Fruit fly (Drosophila melanogaster) whole organism, wandering third instar larva: ENCODE measurements around the gene CG18765.

Experiments
- Abd-B ChIP-seq: fragments of >200 bp; optimal IDR thresholded peaks from 2 replicates; lab custom pipeline; 2017; ENCODE audit warnings: missing biosample characterization, missing genetic modification characterization
- CG32264 ChIP-seq: fragments of 200-800 bp; sonication (Bioruptor generic); optimal IDR thresholded peaks from 2 replicates; lab custom pipeline; 2016; ENCODE audit warnings: missing biosample characterization, missing genetic modification characterization
- CG9705 ChIP-seq: fragments of 200-800 bp; sonication (Bioruptor generic); optimal IDR thresholded peaks from 2 replicates; lab custom pipeline; 2018; ENCODE audit warnings: missing biosample characterization, mild to moderate bottlenecking, missing genetic modification characterization
- CrebA ChIP-seq: fragments of 200-800 bp; sonication (Bioruptor generic); optimal IDR thresholded peaks from 2 replicates; lab custom pipeline; 2016; ENCODE audit warnings: missing biosample characterization, mild to moderate bottlenecking, missing genetic modification characterization, borderline replicate concordance
- Dfd ChIP-seq: fragments of >200 bp; optimal IDR thresholded peaks from 2 replicates; lab custom pipeline; 2017; ENCODE audit warnings: missing biosample characterization, missing genetic modification characterization
- Dif ChIP-seq: fragments of 200-275, 200-300 bp; sonication (Bioruptor generic); optimal IDR thresholded peaks from 2 replicates; lab custom pipeline; 2018; ENCODE audit warnings: missing biosample characterization, missing genetic modification characterization; ENCODE audit not compliant: partially characterized antibody
- GATAd ChIP-seq: sonication (Bioruptor generic); optimal IDR thresholded peaks from 2 replicates; lab custom pipeline; 2016; ENCODE audit warnings: missing biosample characterization, missing genetic modification characterization
- HLH106 ChIP-seq: fragments of 200-800 bp; optimal IDR thresholded peaks from 3 replicates; lab custom pipeline; 2019; ENCODE audit warnings: missing biosample characterization, mild to moderate bottlenecking, missing genetic modification characterization, moderate library complexity
- Hr78 ChIP-seq: fragments of >200 bp; optimal IDR thresholded peaks from 2 replicates; lab custom pipeline; 2017; ENCODE audit warnings: missing biosample characterization, missing genetic modification characterization
- Hr83 ChIP-seq: fragments of 200-300 bp; sonication (Bioruptor generic); optimal IDR thresholded peaks from 2 replicates; lab custom pipeline; 2016; ENCODE audit warnings: missing biosample characterization, mild to moderate bottlenecking, missing genetic modification characterization, moderate library complexity; ENCODE audit not compliant: poor library complexity, severe bottlenecking
- Mio ChIP-seq: sonication (Bioruptor generic); optimal IDR thresholded peaks from 2 replicates; lab custom pipeline; 2016; ENCODE audit warnings: missing biosample characterization, missing genetic modification characterization
- Myc ChIP-seq: fragments of >200 bp; optimal IDR thresholded peaks from 2 replicates; lab custom pipeline; 2017
- N ChIP-seq: fragments of >200 bp; optimal IDR thresholded peaks from 2 replicates; lab custom pipeline; 2018; ENCODE audit warnings: missing biosample characterization, missing external identifiers, missing genetic modification characterization
- OdsH ChIP-seq: fragments of 200-800 bp; sonication (Bioruptor generic); optimal IDR thresholded peaks from 2 replicates; lab custom pipeline; 2016; ENCODE audit warnings: missing biosample characterization, mild to moderate bottlenecking, missing genetic modification characterization
- Rel ChIP-seq, 2 experiments: fragments of 200-800 bp; sonication (Bioruptor generic) in 1 of 2; optimal IDR thresholded peaks; 2 replicates in 1 of 2; 3 replicates in 1 of 2; lab custom pipeline; 2016 to 2019; ENCODE audit warnings: mild to moderate bottlenecking in 2 of 2, missing biosample characterization in 2 of 2, missing genetic modification characterization in 2 of 2, moderate library complexity in 1 of 2
- Sp1 ChIP-seq: fragments of 200-800 bp; sonication (Bioruptor generic); optimal IDR thresholded peaks from 3 replicates; lab custom pipeline; 2019; ENCODE audit warnings: missing biosample characterization, mild to moderate bottlenecking, missing genetic modification characterization, moderate library complexity
- Vsx2 ChIP-seq: fragments of 200-300, 225-300 bp; sonication (Bioruptor generic); optimal IDR thresholded peaks from 2 replicates; lab custom pipeline; 2018; ENCODE audit warnings: missing biosample characterization, missing genetic modification characterization; ENCODE audit not compliant: partially characterized antibody
- br ChIP-seq: fragments of 200-800 bp; sonication (Bioruptor generic); optimal IDR thresholded peaks from 2 replicates; lab custom pipeline; 2016; ENCODE audit warnings: missing biosample characterization, missing genetic modification characterization
- brk ChIP-seq: fragments of 200-800 bp; sonication (Bioruptor generic); optimal IDR thresholded peaks from 2 replicates; lab custom pipeline; 2016; ENCODE audit warnings: missing biosample characterization, mild to moderate bottlenecking, missing genetic modification characterization
- dl ChIP-seq, 2 experiments: fragments of 175-275, 200-275 bp in 1 of 2; fragments of 200-275 bp in 1 of 2; sonication (Bioruptor generic); optimal IDR thresholded peaks; lab custom pipeline; 2018; ENCODE audit warnings: mild to moderate bottlenecking in 2 of 2, missing biosample characterization in 2 of 2, missing genetic modification characterization in 2 of 2, moderate library complexity in 2 of 2; ENCODE audit not compliant: partially characterized antibody in 2 of 2, insufficient read depth in 1 of 2
- dmrt93B ChIP-seq: fragments of 200-800 bp; sonication (Bioruptor generic); optimal IDR thresholded peaks from 2 replicates; lab custom pipeline; 2018; ENCODE audit warnings: missing biosample characterization, mild to moderate bottlenecking, missing genetic modification characterization
- dsf ChIP-seq: sonication (Bioruptor generic); optimal IDR thresholded peaks from 2 replicates; lab custom pipeline; 2016; ENCODE audit warnings: missing biosample characterization, missing genetic modification characterization, borderline replicate concordance
- ey ChIP-seq: fragments of 200-800 bp; sonication (Bioruptor generic); optimal IDR thresholded peaks from 2 replicates; lab custom pipeline; 2016; ENCODE audit warnings: missing biosample characterization, missing genetic modification characterization
- fru ChIP-seq: fragments of 200-800 bp; sonication (Bioruptor generic); optimal IDR thresholded peaks from 3 replicates; lab custom pipeline; 2016; ENCODE audit warnings: missing biosample characterization, mild to moderate bottlenecking, missing genetic modification characterization
- h ChIP-seq: fragments of 200-800 bp; sonication (Bioruptor generic); optimal IDR thresholded peaks from 3 replicates; lab custom pipeline; 2016; ENCODE audit warnings: missing biosample characterization, mild to moderate bottlenecking, missing genetic modification characterization
- jim ChIP-seq: fragments of 175-275, 200-325 bp; sonication (Bioruptor generic); optimal IDR thresholded peaks from 2 replicates; lab custom pipeline; 2016; ENCODE audit warnings: missing biosample characterization, mild to moderate bottlenecking, missing genetic modification characterization
- lola ChIP-seq: fragments of >200 bp; optimal IDR thresholded peaks from 2 replicates; lab custom pipeline; 2017; ENCODE audit warnings: missing biosample characterization, missing genetic modification characterization
- pan ChIP-seq: fragments of >200 bp; optimal IDR thresholded peaks from 2 replicates; lab custom pipeline; 2017
- psq ChIP-seq: fragments of 200-800 bp; sonication (Bioruptor generic); optimal IDR thresholded peaks from 3 replicates; lab custom pipeline; 2017; ENCODE audit warnings: missing biosample characterization, mild to moderate bottlenecking, missing genetic modification characterization, moderate library complexity
- rgr ChIP-seq: fragments of 200-800 bp; sonication (Bioruptor generic); optimal IDR thresholded peaks from 3 replicates; lab custom pipeline; 2016; ENCODE audit warnings: missing biosample characterization, mild to moderate bottlenecking, missing genetic modification characterization
- sage ChIP-seq: fragments of 200-800 bp; sonication (Bioruptor generic); optimal IDR thresholded peaks from 2 replicates; lab custom pipeline; 2016; ENCODE audit warnings: missing biosample characterization, mild to moderate bottlenecking, missing genetic modification characterization
- sv ChIP-seq: fragments of 200-800 bp; sonication (Bioruptor generic); optimal IDR thresholded peaks from 3 replicates; lab custom pipeline; 2016; ENCODE audit warnings: missing biosample characterization, missing genetic modification characterization
- tai ChIP-seq: sonication (Bioruptor generic); optimal IDR thresholded peaks from 2 replicates; lab custom pipeline; 2016; ENCODE audit warnings: missing biosample characterization, missing genetic modification characterization
- usp ChIP-seq: fragments of >200 bp; optimal IDR thresholded peaks from 2 replicates; lab custom pipeline; 2017; ENCODE audit warnings: missing biosample characterization, missing genetic modification characterization
- woc ChIP-seq: sonication (Bioruptor generic); optimal IDR thresholded peaks from 2 replicates; lab custom pipeline; 2016; ENCODE audit warnings: missing biosample characterization, mild to moderate bottlenecking, missing genetic modification characterization

CG18765 gene

dm6 chr3R:11691747-11692146 lies at the start of gene CG18765:
Gene CG18765, minus strand, starts transcription at chr3R:11691799.
- TF ChIP-seq CG32264 (no peak), N (no peak)

- TF ChIP-seq br (GFP tag; lab: Kevin White, UChicago), result no peak
- TF ChIP-seq ey (GFP tag; lab: Kevin White, UChicago), result peak; percentile 6
- TF ChIP-seq psq (GFP tag; lab: Kevin White, UChicago), result no peak
- no peak for TF ChIP-seq sage
- TF ChIP-seq, all 38 proteins: peak for 1
Measured at dm6 chr3R:11735337-11735736, 43.7 kb upstream of the CG18765 start, which contains the start of gene CG14721. Gene CG14721, plus strand, starts transcription at chr3R:11735447.

dm6 chr3R:11721593-11721992 lies 30.0 kb upstream of the CG18765 start, which contains the start of gene CG12594:
Gene CG12594, plus strand, starts transcription at chr3R:11721734.
- TF ChIP-seq Dif (GFP tag; lab: Kevin White, UChicago), result no peak
- no peak for TF ChIP-seq Mio
- no peak for TF ChIP-seq Rel (GFP tag; optimal IDR thresholded peaks at IDR 0.05; lab: Kevin White, UChicago)
- no peak for TF ChIP-seq Rel (tag; optimal IDR thresholded peaks at IDR 0.05; lab: Kevin White, UChicago)
- no peak for TF ChIP-seq CrebA (GFP tag; lab: Kevin White, UChicago)
- no peak for TF ChIP-seq psq (GFP tag; lab: Kevin White, UChicago)
- TF ChIP-seq CG9705 (GFP tag; lab: Kevin White, UChicago), result no peak
- TF ChIP-seq N, result no peak
- no peak for TF ChIP-seq dl (GFP tag; optimal IDR thresholded peaks at IDR 0.05; lab: Kevin White, UChicago; ENCODE audit: insufficient read depth in 1 of 2, partially characterized antibody in 2 of 2)
- no peak for TF ChIP-seq h (GFP tag; lab: Kevin White, UChicago)
- no peak for TF ChIP-seq Hr78 (GFP tag; lab: Kevin White, UChicago)
- TF ChIP-seq Abd-B (GFP tag; lab: Kevin White, UChicago), result no peak
- TF ChIP-seq rgr, result no peak
- TF ChIP-seq Vsx2 (GFP tag; lab: Kevin White, UChicago), result no peak
- TF ChIP-seq usp (GFP tag; lab: Kevin White, UChicago), result no peak
- TF ChIP-seq lola (GFP tag; lab: Kevin White, UChicago), result no peak
- TF ChIP-seq Dfd, result no peak
- no peak for TF ChIP-seq Hr83
- no peak for TF ChIP-seq tai (GFP tag; lab: Kevin White, UChicago)
- TF ChIP-seq HLH106 (tag; lab: Kevin White, UChicago), result no peak
- TF ChIP-seq dmrt93B (GFP tag; lab: Kevin White, UChicago), result no peak

- TF ChIP-seq GATAd (GFP tag; lab: Kevin White, UChicago) (no peak), jim (GFP tag; lab: Kevin White, UChicago) (no peak), br (GFP tag; lab: Kevin White, UChicago) (no peak), Hr83 (no peak), Sp1 (GFP tag; lab: Kevin White, UChicago) (no peak), woc (no peak), CG32264 (no peak), ey (GFP tag; lab: Kevin White, UChicago) (no peak), fru (GFP tag; lab: Kevin White, UChicago) (no peak), Abd-B (GFP tag; lab: Kevin White, UChicago) (no peak), Myc (no peak), usp (GFP tag; lab: Kevin White, UChicago) (no peak), pan (lab: Kevin White, UChicago) (no peak)
Measured at dm6 chr3R:11711376-11711775, 19.8 kb upstream of the CG18765 start, which contains the start of gene CG14720. Gene CG14720, plus strand, starts transcription at chr3R:11711676.

DNA sequence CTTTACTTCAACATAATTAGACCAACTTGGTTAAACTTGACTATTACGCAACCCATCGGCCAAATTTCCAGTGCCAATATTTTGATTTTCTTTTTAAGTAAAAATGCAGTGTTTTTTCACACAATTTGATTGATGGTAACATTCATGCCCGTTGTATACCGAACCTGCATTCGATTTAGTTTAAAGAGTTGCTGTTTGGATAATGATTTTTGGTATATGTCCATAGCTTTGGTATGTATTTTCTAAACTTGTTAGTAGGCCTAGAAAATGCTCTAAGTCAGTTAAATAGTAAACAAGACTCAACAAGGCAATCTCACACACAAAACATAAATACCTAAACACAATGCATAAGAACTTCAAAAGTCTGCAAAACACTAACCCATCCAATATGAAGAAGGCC lies 12.1 kb upstream of the CG18765 start, which contains the start of gene I-t:
Gene I-t, plus strand, starts transcription at position 301 of the 400 bp plus-strand sequence.
- no peak for TF ChIP-seq Vsx2 (GFP tag; lab: Kevin White, UChicago)
- no peak for TF ChIP-seq Abd-B (GFP tag; lab: Kevin White, UChicago)
- TF ChIP-seq dsf, result no peak
- no peak for TF ChIP-seq brk
- no peak for TF ChIP-seq usp (GFP tag; lab: Kevin White, UChicago)
- no peak for TF ChIP-seq CG32264
- TF ChIP-seq dl (GFP tag; optimal IDR thresholded peaks at IDR 0.05; lab: Kevin White, UChicago; ENCODE audit: insufficient read depth in 1 of 2, partially characterized antibody in 2 of 2), result no peak
- TF ChIP-seq jim (GFP tag; lab: Kevin White, UChicago), result no peak
- no peak for TF ChIP-seq br (GFP tag; lab: Kevin White, UChicago)
- no peak for TF ChIP-seq OdsH (GFP tag; lab: Kevin White, UChicago)
- no peak for TF ChIP-seq CrebA (GFP tag; lab: Kevin White, UChicago)
- TF ChIP-seq sv (GFP tag; lab: Kevin White, UChicago), result no peak
- no peak for TF ChIP-seq woc
- no peak for TF ChIP-seq sage
- no peak for TF ChIP-seq lola (GFP tag; lab: Kevin White, UChicago)
- TF ChIP-seq HLH106 (tag; lab: Kevin White, UChicago), result no peak
- no peak for TF ChIP-seq pan (lab: Kevin White, UChicago)
- TF ChIP-seq Sp1 (GFP tag; lab: Kevin White, UChicago), result no peak
- TF ChIP-seq Dfd, result no peak
